Fruit fly (Drosophila melanogaster): ENCODE measurements around the gene CG17834.

- no peak for TF ChIP-seq EcR (GFP tag; optimal IDR thresholded peaks at IDR 0.05)
- TF ChIP-seq psq (optimal IDR thresholded peaks at IDR 0.05), result no peak
- no peak for TF ChIP-seq pan (optimal IDR thresholded peaks at IDR 0.05)
- TF ChIP-seq usp (GFP tag; optimal IDR thresholded peaks at IDR 0.05), result no peak
- no peak for TF ChIP-seq CG8478 (optimal IDR thresholded peaks at IDR 0.05)
These were observed 14.2 kb downstream of the CG17834 start for dm6 chr2L:8543102-8543501.

Measured in whole organism.